Fruit fly (Drosophila melanogaster): Measurements from ENCODE around the gene CG3815.

Gene CG3815

dm6 chrX:6279629-6280073, 15.5 kb upstream of the CG3815 start, which contains the start of gene Ubi-p5E:
TSS of gene Ubi-p5E (minus strand) at chrX:6279647.
- TF ChIP-seq CG3919 (GFP tag; optimal IDR thresholded peaks at IDR 0.05) (no peak), spab (GFP tag; optimal IDR thresholded peaks at IDR 0.05) (no peak), Eip78C (GFP tag) (peak; percentile 25), Eip93F (GFP tag; optimal IDR thresholded peaks at IDR 0.05) (peak; percentile 12), ss (GFP tag; optimal IDR thresholded peaks at IDR 0.05) (peak in 1 of 2 experiments; percentile 11), fkh (GFP tag; optimal IDR thresholded peaks at IDR 0.05) (peak; percentile 55)

dm6 chrX:6283470-6283869, 11.7 kb upstream of the CG3815 start, which contains the start of gene CG11700:
TSS of gene CG11700 (minus strand) at chrX:6283575.
- TF ChIP-seq salr (GFP tag; optimal IDR thresholded peaks at IDR 0.05) = no peak
- TF ChIP-seq CG6854 (GFP tag; optimal IDR thresholded peaks at IDR 0.05) = peak; percentile 14
- TF ChIP-seq Eip78C (GFP tag) = peak; percentile 59
- no peak for TF ChIP-seq CG8632 (GFP tag; optimal IDR thresholded peaks at IDR 0.05)
- TF ChIP-seq dsx (GFP tag; optimal IDR thresholded peaks at IDR 0.05; ENCODE audit: poor library complexity, severe bottlenecking) = peak; percentile 78

- TF ChIP-seq cyc (GFP tag; optimal IDR thresholded peaks at IDR 0.05) (peak; percentile 28), achi (GFP tag; optimal IDR thresholded peaks at IDR 0.05) (no peak), spab (GFP tag; optimal IDR thresholded peaks at IDR 0.05) (no peak), Eip75B (GFP tag; optimal IDR thresholded peaks at IDR 0.05) (no peak), fd59A (GFP tag; optimal IDR thresholded peaks at IDR 0.05) (no peak), CG31627 (GFP tag; optimal IDR thresholded peaks at IDR 0.05) (peak; percentile 7), CG3032 (tag; optimal IDR thresholded peaks at IDR 0.05) (no peak), net (GFP tag; optimal IDR thresholded peaks at IDR 0.05) (no peak), CG9139 (GFP tag; optimal IDR thresholded peaks at IDR 0.05) (no peak), Sox102F (GFP tag; optimal IDR thresholded peaks at IDR 0.05) (no peak), fkh (GFP tag; optimal IDR thresholded peaks at IDR 0.05) (no peak), Hr39 (GFP tag; optimal IDR thresholded peaks at IDR 0.05) (no peak), CG6854 (GFP tag; optimal IDR thresholded peaks at IDR 0.05) (no peak), ss (GFP tag; optimal IDR thresholded peaks at IDR 0.05) (no peak), CG11294 (GFP tag; IDR thresholded peaks at IDR 0.05) (no peak), CG8119 (GFP tag; IDR thresholded peaks at IDR 0.05) (no peak), dsx (GFP tag; optimal IDR thresholded peaks at IDR 0.05; ENCODE audit: poor library complexity, severe bottlenecking) (peak; percentile 49), esn (GFP tag; optimal IDR thresholded peaks at IDR 0.05) (peak; percentile 48), Sox14 (GFP tag; optimal IDR thresholded peaks at IDR 0.05) (peak; percentile 24), Gug (GFP tag; IDR thresholded peaks at IDR 0.05) (no peak), acj6 (GFP tag; optimal IDR thresholded peaks at IDR 0.05) (no peak), lz (GFP tag; optimal IDR thresholded peaks at IDR 0.05) (peak; percentile 32), CG6163 (GFP tag; IDR thresholded peaks at IDR 0.05) (0 out of 3 replicates have a peak, but pooled peaks have one; percentile 29), CG4318 (GFP tag; optimal IDR thresholded peaks at IDR 0.05) (no peak), CG10669 (GFP tag; optimal IDR thresholded peaks at IDR 0.05) (no peak), CG11762 (GFP tag; optimal IDR thresholded peaks at IDR 0.05; ENCODE audit: insufficient read depth) (no peak), Eip78C (GFP tag) (peak; percentile 7), CG6276 (GFP tag; optimal IDR thresholded peaks at IDR 0.05) (no peak), pdm3 (GFP tag; optimal IDR thresholded peaks at IDR 0.05) (no peak), Ets96B (tag; optimal IDR thresholded peaks at IDR 0.05) (no peak), CG16779 (tag; optimal IDR thresholded peaks at IDR 0.05) (no peak), CG6792 (GFP tag; optimal IDR thresholded peaks at IDR 0.05) (no peak), CG1621 (tag; optimal IDR thresholded peaks at IDR 0.05) (peak; percentile 98)
Observed at dm6 chrX:6287842-6288241, 7.3 kb upstream of the CG3815 start, which contains the start of the genes Top3beta and wuho. TSS of gene Top3beta (minus strand) at chrX:6287990. TSS of gene wuho (plus strand) at chrX:6288100.
